Fruit fly (Drosophila melanogaster) whole organism, embryonic: ENCODE measurements around the gene wb.

Experiments used
- Atf3 ChIP-seq: fragments of 200-800 bp; sonication (Bioruptor generic); optimal IDR thresholded peaks from 3 replicates; lab custom pipeline; 2016; ENCODE audit warnings: missing biosample characterization, missing genetic modification characterization
- BtbVII ChIP-seq: fragments of 200-800 bp; sonication (Bioruptor generic); optimal IDR thresholded peaks from 3 replicates; lab custom pipeline; 2017; ENCODE audit warnings: missing biosample characterization, mild to moderate bottlenecking, missing genetic modification characterization
- Bteb2 ChIP-seq: fragments of 200-800 bp; sonication (Bioruptor generic); optimal IDR thresholded peaks from 2 replicates; lab custom pipeline; 2016; ENCODE audit warnings: missing biosample characterization, missing genetic modification characterization
- CG1024 ChIP-seq: fragments of 200-800 bp; sonication (Bioruptor generic); IDR thresholded peaks from 2 replicates; pipeline ENCODE4 v1.3.6; 2022; ENCODE audit warnings: missing biosample characterization, missing genetic modification characterization
- CG10543 ChIP-seq: fragments of 200-800 bp; sonication (Bioruptor generic); optimal IDR thresholded peaks from 3 replicates; lab custom pipeline; 2017; ENCODE audit warnings: missing biosample characterization, mild to moderate bottlenecking, missing genetic modification characterization, moderate library complexity
- CG11398 ChIP-seq: fragments of 200-800 bp; sonication (Bioruptor generic); optimal IDR thresholded peaks from 2 replicates; lab custom pipeline; 2016; ENCODE audit warnings: missing biosample characterization, missing genetic modification characterization
- CG12219 ChIP-seq: fragments of 200-800 bp; sonication (Bioruptor generic); optimal IDR thresholded peaks from 3 replicates; lab custom pipeline; 2018; ENCODE audit warnings: missing biosample characterization, mild to moderate bottlenecking, missing genetic modification characterization
- CG13287 ChIP-seq: fragments of 200-800 bp; sonication (Bioruptor generic); IDR thresholded peaks from 2 replicates; pipeline ENCODE4 v1.3.6; 2022; ENCODE audit warnings: missing biosample characterization, missing genetic modification characterization; ENCODE audit not compliant: partially characterized antibody
- CG15269 ChIP-seq: fragments of 200-800 bp; sonication (Bioruptor generic); optimal IDR thresholded peaks from 2 replicates; lab custom pipeline; 2018; ENCODE audit warnings: missing biosample characterization, mild to moderate bottlenecking, missing genetic modification characterization, moderate library complexity
- CG1603 ChIP-seq: fragments of 200-800 bp; sonication (Bioruptor generic); optimal IDR thresholded peaks from 2 replicates; lab custom pipeline; 2019; ENCODE audit warnings: missing biosample characterization, mild to moderate bottlenecking, missing genetic modification characterization, moderate library complexity
- CG17385 ChIP-seq: fragments of 200-800 bp; sonication (Bioruptor generic); optimal IDR thresholded peaks from 3 replicates; lab custom pipeline; 2018; ENCODE audit warnings: missing biosample characterization, mild to moderate bottlenecking, missing genetic modification characterization
- CG17802 ChIP-seq: fragments of 200-800 bp; sonication (Bioruptor generic); optimal IDR thresholded peaks from 2 replicates; lab custom pipeline; 2018; ENCODE audit warnings: missing biosample characterization, mild to moderate bottlenecking, missing genetic modification characterization, moderate library complexity
- CG17829 ChIP-seq: fragments of 200-800 bp; optimal IDR thresholded peaks from 2 replicates; lab custom pipeline; 2019; ENCODE audit warnings: missing biosample characterization, mild to moderate bottlenecking, missing genetic modification characterization, moderate library complexity
- CG18476 ChIP-seq: fragments of 200-800 bp; sonication (Bioruptor generic); optimal IDR thresholded peaks from 2 replicates; lab custom pipeline; 2016; ENCODE audit warnings: missing biosample characterization, mild to moderate bottlenecking, missing genetic modification characterization
- CG4360 ChIP-seq: fragments of 200-800 bp; sonication (Bioruptor generic); IDR thresholded peaks from 2 replicates; pipeline ENCODE4 v1.3.6; 2022; ENCODE audit warnings: missing biosample characterization, missing genetic modification characterization
- CG5180 ChIP-seq: fragments of 200-800 bp; sonication (Bioruptor generic); optimal IDR thresholded peaks from 3 replicates; lab custom pipeline; 2017; ENCODE audit warnings: missing biosample characterization, missing genetic modification characterization, mild to moderate bottlenecking, moderate library complexity, missing genetic modification reagents
- CG6765 ChIP-seq: fragments of 200-800 bp; sonication (Bioruptor generic); optimal IDR thresholded peaks from 3 replicates; lab custom pipeline; 2017; ENCODE audit warnings: missing biosample characterization, mild to moderate bottlenecking, missing genetic modification characterization
- CG6854 ChIP-seq: fragments of 200-800 bp; sonication (Bioruptor generic); optimal IDR thresholded peaks from 3 replicates; lab custom pipeline; 2017; ENCODE audit warnings: missing biosample characterization, mild to moderate bottlenecking, missing genetic modification characterization
- CG7745 ChIP-seq: fragments of 200-800 bp; sonication (Bioruptor generic); optimal IDR thresholded peaks from 2 replicates; lab custom pipeline; 2018; ENCODE audit warnings: missing biosample characterization, mild to moderate bottlenecking, missing genetic modification characterization, moderate library complexity
- CG8388 ChIP-seq: fragments of 200-800 bp; sonication (Bioruptor generic); optimal IDR thresholded peaks from 2 replicates; lab custom pipeline; 2019; ENCODE audit warnings: missing biosample characterization, mild to moderate bottlenecking, missing genetic modification characterization, moderate library complexity
- D19A ChIP-seq: fragments of 200-800 bp; optimal IDR thresholded peaks from 3 replicates; lab custom pipeline; 2019; ENCODE audit warnings: missing biosample characterization, mild to moderate bottlenecking, missing genetic modification characterization, moderate library complexity
- Deaf1 ChIP-seq: fragments of 200-800 bp; optimal IDR thresholded peaks from 3 replicates; lab custom pipeline; 2019; ENCODE audit warnings: missing biosample characterization, mild to moderate bottlenecking, missing genetic modification characterization, moderate library complexity
- Dek ChIP-seq: fragments of 200-800 bp; sonication (Bioruptor generic); optimal IDR thresholded peaks from 3 replicates; lab custom pipeline; 2019; ENCODE audit warnings: missing biosample characterization, mild to moderate bottlenecking, missing genetic modification characterization, moderate library complexity
- Ets65A ChIP-seq: fragments of 200-800 bp; sonication (Bioruptor generic); peaks from one replicate; lab custom pipeline; 2016; ENCODE audit warnings: missing biosample characterization, missing genetic modification characterization
- HHEX ChIP-seq: fragments of 200-800 bp; sonication (Bioruptor generic); optimal IDR thresholded peaks from 3 replicates; lab custom pipeline; 2017; ENCODE audit warnings: missing biosample characterization, mild to moderate bottlenecking, missing genetic modification characterization, missing genetic modification reagents
- HLH4C ChIP-seq: fragments of 200-800 bp; sonication (Bioruptor generic); IDR thresholded peaks from 3 replicates; pipeline ENCODE4 v1.3.6; 2022; ENCODE audit warnings: missing biosample characterization, missing genetic modification characterization; ENCODE audit not compliant: partially characterized antibody
- Max ChIP-seq: fragments of 200-800 bp; sonication (Bioruptor generic); optimal IDR thresholded peaks from 2 replicates; lab custom pipeline; 2016; ENCODE audit warnings: missing biosample characterization, mild to moderate bottlenecking, missing genetic modification characterization
- br ChIP-seq: fragments of >200 bp; optimal IDR thresholded peaks from 2 replicates; lab custom pipeline; 2017
- fru ChIP-seq: fragments of >200 bp; optimal IDR thresholded peaks from 2 replicates; lab custom pipeline; 2017
- gfzf ChIP-seq: fragments of 200-800 bp; sonication (Bioruptor generic); optimal IDR thresholded peaks from 2 replicates; lab custom pipeline; 2016; ENCODE audit warnings: missing biosample characterization, mild to moderate bottlenecking, missing genetic modification characterization, moderate library complexity
- ind ChIP-seq: fragments of 200-800 bp; sonication (Bioruptor generic); optimal IDR thresholded peaks from 3 replicates; lab custom pipeline; 2016; ENCODE audit warnings: missing biosample characterization, missing genetic modification characterization
- insv ChIP-seq, 2 experiments: fragments of 200-800 bp; sonication (Bioruptor generic); optimal IDR thresholded peaks; 3 replicates each; lab custom pipeline; 2016 to 2018; ENCODE audit warnings: missing biosample characterization in 2 of 2, missing genetic modification characterization in 2 of 2
- kni ChIP-seq: fragments of 200-800 bp; sonication (Bioruptor generic); optimal IDR thresholded peaks from 3 replicates; lab custom pipeline; 2017; ENCODE audit warnings: mild to moderate bottlenecking, missing biosample characterization, missing genetic modification reagents, missing genetic modification characterization
- lilli ChIP-seq: fragments of 200-800 bp; sonication (Bioruptor generic); optimal IDR thresholded peaks from 3 replicates; lab custom pipeline; 2016; ENCODE audit warnings: missing biosample characterization, missing genetic modification characterization
- nmo ChIP-seq: fragments of 200-800 bp; sonication (Bioruptor generic); optimal IDR thresholded peaks from 2 replicates; lab custom pipeline; 2018; ENCODE audit warnings: missing biosample characterization, mild to moderate bottlenecking, missing genetic modification characterization, moderate library complexity
- oc ChIP-seq: fragments of 200-800 bp; sonication (Bioruptor generic); optimal IDR thresholded peaks from 2 replicates; lab custom pipeline; 2018; ENCODE audit warnings: missing biosample characterization, mild to moderate bottlenecking, missing genetic modification characterization, moderate library complexity
- psq ChIP-seq: fragments of 200-800 bp; sonication (Bioruptor generic); optimal IDR thresholded peaks from 2 replicates; lab custom pipeline; 2017; ENCODE audit warnings: missing biosample characterization, missing genetic modification characterization
- rib ChIP-seq: fragments of 200-800 bp; sonication (Bioruptor generic); IDR thresholded peaks from 2 replicates; pipeline ENCODE4 v1.3.6; 2022; ENCODE audit warnings: missing biosample characterization, missing genetic modification characterization
- ro ChIP-seq: fragments of 200-800 bp; sonication (Bioruptor generic); IDR thresholded peaks from 2 replicates; pipeline ENCODE4 v1.3.6; 2022; ENCODE audit warnings: missing biosample characterization, missing genetic modification characterization
- sd ChIP-seq: fragments of 200-800 bp; sonication (Bioruptor generic); optimal IDR thresholded peaks from 3 replicates; lab custom pipeline; 2018; ENCODE audit warnings: missing biosample characterization, mild to moderate bottlenecking, missing genetic modification characterization, moderate library complexity
- sens ChIP-seq: fragments of 200-800 bp; sonication (Bioruptor generic); peaks from one replicate; lab custom pipeline; 2016; ENCODE audit warnings: missing biosample characterization, missing genetic modification characterization
- sna ChIP-seq: fragments of 200-800 bp; sonication (Bioruptor generic); IDR thresholded peaks from 2 replicates; pipeline ENCODE4 v1.3.6; 2022; ENCODE audit warnings: missing biosample characterization, missing genetic modification characterization; ENCODE audit not compliant: partially characterized antibody
- sqz ChIP-seq: fragments of 200-800 bp; sonication (Bioruptor generic); optimal IDR thresholded peaks from 3 replicates; lab custom pipeline; 2018; ENCODE audit warnings: missing biosample characterization, mild to moderate bottlenecking, missing genetic modification characterization
- stwl ChIP-seq: fragments of 200-800 bp; sonication (Bioruptor generic); optimal IDR thresholded peaks from 3 replicates; lab custom pipeline; 2018; ENCODE audit warnings: missing biosample characterization, mild to moderate bottlenecking, missing genetic modification characterization, moderate library complexity
- tna ChIP-seq: fragments of 200-800 bp; sonication (Bioruptor generic); IDR thresholded peaks from 2 replicates; pipeline ENCODE4 v1.3.6; 2022; ENCODE audit warnings: missing biosample characterization, missing genetic modification characterization; ENCODE audit not compliant: partially characterized antibody
- ttk ChIP-seq: fragments of 200-800 bp; sonication (Bioruptor generic); IDR thresholded peaks from 2 replicates; pipeline ENCODE4 v2.1.2; 2022; ENCODE audit warnings: missing biosample characterization, missing genetic modification characterization
- wor ChIP-seq: fragments of 200-800 bp; sonication (Bioruptor generic); IDR thresholded peaks from 2 replicates; pipeline ENCODE4 v1.3.6; 2022; ENCODE audit warnings: missing biosample characterization, missing genetic modification characterization
- zen ChIP-seq: fragments of 200-800 bp; sonication (Bioruptor generic); optimal IDR thresholded peaks from 3 replicates; lab custom pipeline; 2018; ENCODE audit warnings: missing biosample characterization, mild to moderate bottlenecking, missing genetic modification characterization, moderate library complexity
- zfh1 ChIP-seq: fragments of 200-800 bp; sonication (Bioruptor generic); IDR thresholded peaks from 3 replicates; pipeline ENCODE4 v1.3.6; 2022; ENCODE audit warnings: missing biosample characterization, missing genetic modification characterization

The wb gene

dm6 chr2L:14233896-14234626, 28.8 kb upstream of the wb start, which contains the start of gene Dyrk2 (continued):
- TF ChIP-seq CG17829 (peak; percentile 57), kni (peak; percentile 80), zfh1 (GFP tag; lab: Robert Waterston, UW) (peak; percentile 51; the same call in 1 of the 3 replicates), insv (GFP tag; optimal IDR thresholded peaks at IDR 0.05; lab: Kevin White, UChicago) (no peak), psq (GFP tag; lab: Kevin White, UChicago) (no peak), ro (GFP tag; lab: Robert Waterston, UW) (no peak), oc (tag; lab: Kevin White, UChicago) (peak; percentile 51), CG6765 (GFP tag; lab: Kevin White, UChicago) (no peak), CG5180 (peak; percentile 25), HLH4C (GFP tag; lab: Robert Waterston, UW) (peak; percentile 51; the same call in 2 of the 3 replicates), Bteb2 (GFP tag; lab: Kevin White, UChicago) (peak; percentile 10), CG17385 (GFP tag; lab: Kevin White, UChicago) (peak; percentile 18), lilli (GFP tag; lab: Kevin White, UChicago) (peak; percentile 8), Deaf1 (tag; lab: Kevin White, UChicago) (peak; percentile 92), Dek (tag; lab: Kevin White, UChicago) (peak; percentile 53), CG11398 (peak; percentile 20), tna (GFP tag; lab: Robert Waterston, UW) (peak; percentile 56; the same call in 1 of the 2 replicates), CG13287 (peak; percentile 47; the same call in 1 of the 2 replicates), stwl (peak; percentile 43), fru (lab: Kevin White, UChicago) (no peak), CG12219 (no peak), BtbVII (peak; percentile 17), CG8388 (peak; percentile 2), HHEX (peak; percentile 19), sqz (peak; percentile 29), rib (GFP tag; lab: Robert Waterston, UW) (peak; percentile 83), sens (GFP tag; lab: Kevin White, UChicago) (peak; percentile 93), gfzf (GFP tag; lab: Kevin White, UChicago) (no peak), CG1603 (tag; lab: Kevin White, UChicago) (peak; percentile 41), wor (GFP tag; lab: Robert Waterston, UW) (no peak), CG1024 (GFP tag; lab: Robert Waterston, UW) (peak; percentile 47; the same call in 1 of the 2 replicates), sna (GFP tag; lab: Robert Waterston, UW) (peak; percentile 28; the same call in 1 of the 2 replicates), sd (peak; percentile 43), CG18476 (GFP tag; lab: Kevin White, UChicago) (no peak), br (lab: Kevin White, UChicago) (no peak), nmo (GFP tag; lab: Kevin White, UChicago) (peak; percentile 47), CG6854 (GFP tag; lab: Kevin White, UChicago) (no peak), CG7745 (tag; lab: Kevin White, UChicago) (no peak), ttk (GFP tag; lab: Robert Waterston, UW) (0 out of 2 replicates have a peak, but pooled peaks have one; percentile 9), Atf3 (GFP tag; lab: Kevin White, UChicago) (no peak), CG15269 (no peak), CG17802 (tag; lab: Kevin White, UChicago) (peak; percentile 19), Ets65A (GFP tag; lab: Kevin White, UChicago) (peak; percentile 59), D19A (tag; lab: Kevin White, UChicago) (peak; percentile 52), Max (GFP tag; lab: Kevin White, UChicago) (peak; percentile 5), CG4360 (0 out of 2 replicates have a peak, but pooled peaks have one; percentile 30), ind (peak; percentile 33), zen (tag; lab: Kevin White, UChicago) (peak; percentile 11), CG10543 (GFP tag; lab: Kevin White, UChicago) (peak; percentile 88)
